Fruit fly (Drosophila melanogaster) whole organism, larva: ENCODE measurements around the gene PolE1.

Source experiments
- noc ChIP-seq: fragments of 200-800 bp; sonication (Bioruptor generic); optimal IDR thresholded peaks from 3 replicates; lab custom pipeline; 2019; ENCODE audit warnings: missing biosample characterization, mild to moderate bottlenecking, missing genetic modification characterization, moderate library complexity

The PolE1 gene

DNA sequence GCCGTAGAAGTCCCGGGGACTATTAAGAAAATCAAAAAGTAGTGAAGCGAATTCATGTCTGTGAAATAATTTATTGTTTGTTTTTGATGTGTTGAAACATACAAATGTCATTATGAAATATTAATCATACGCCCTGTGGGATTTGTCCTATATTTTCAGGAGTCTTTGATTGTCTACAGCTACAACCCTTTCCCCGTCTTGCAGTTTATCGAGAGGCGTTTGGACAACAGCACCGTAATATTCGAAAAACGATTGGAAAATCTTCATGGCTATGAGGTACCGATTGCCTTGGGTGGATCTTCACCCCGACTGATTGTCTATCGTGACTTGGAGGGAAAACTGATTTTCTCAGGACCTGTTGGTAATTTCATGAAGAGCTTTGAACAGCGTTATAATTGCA is 55.7 kb downstream of the PolE1 start, which contains the start of gene CG17380:
TSS of gene CG17380 (minus strand) at position 101 of the 400 bp plus-strand sequence.
- TF ChIP-seq noc (tag; lab: Kevin White, UChicago) = no peak
